Worm (Caenorhabditis elegans): ENCODE measurements around the gene gadr-4.

The gadr-4 gene

DNA sequence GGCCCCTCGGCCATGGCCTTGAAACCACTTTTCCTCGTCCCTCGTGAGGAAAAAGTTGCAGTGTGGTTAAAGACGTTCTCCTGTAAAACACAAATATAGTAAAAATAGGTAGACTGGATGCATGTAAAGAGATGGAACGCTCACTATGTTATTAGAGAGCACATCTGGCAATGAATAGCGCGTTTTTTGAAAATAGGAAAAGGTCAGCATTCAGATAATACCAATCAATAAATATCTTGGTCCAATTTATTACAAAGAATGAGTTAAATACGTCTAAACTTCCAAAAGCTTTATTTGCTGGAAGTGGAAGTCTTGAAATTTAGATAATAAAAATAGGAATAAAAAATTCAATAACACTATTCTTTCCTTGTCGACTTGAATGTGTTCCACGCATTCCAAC lies at the start of gene gadr-4:
Gene gadr-4 (minus strand): TSS at position 101 of the 400 bp plus-strand sequence.
- no peak for TF ChIP-seq scrt-1 (GFP tag; IDR thresholded peaks at IDR 0.05)
- no peak for TF ChIP-seq tbx-37 (GFP tag; conservative IDR thresholded peaks at IDR 0.05)
- TF ChIP-seq F13C5.2 (tag; optimal IDR thresholded peaks at IDR 0.05), result no peak
- TF ChIP-seq ceh-13 (GFP tag; optimal IDR thresholded peaks at IDR 0.05), result no peak
- TF ChIP-seq hnd-1 (tag; optimal IDR thresholded peaks at IDR 0.05), result no peak
- TF ChIP-seq hmg-4 (GFP tag; optimal IDR thresholded peaks at IDR 0.05), result no peak
- no peak for TF ChIP-seq aly-1 (tag; optimal IDR thresholded peaks at IDR 0.05)
- TF ChIP-seq ets-7 (tag; optimal IDR thresholded peaks at IDR 0.05), result no peak
- TF ChIP-seq flt-1 (GFP tag; IDR thresholded peaks at IDR 0.05), result no peak
- TF ChIP-seq B0310.2 (tag; optimal IDR thresholded peaks at IDR 0.05), result no peak
- no peak for TF ChIP-seq tbx-11 (GFP tag; IDR thresholded peaks at IDR 0.05)
- TF ChIP-seq ceh-36 (tag; optimal IDR thresholded peaks at IDR 0.05), result no peak

DNA sequence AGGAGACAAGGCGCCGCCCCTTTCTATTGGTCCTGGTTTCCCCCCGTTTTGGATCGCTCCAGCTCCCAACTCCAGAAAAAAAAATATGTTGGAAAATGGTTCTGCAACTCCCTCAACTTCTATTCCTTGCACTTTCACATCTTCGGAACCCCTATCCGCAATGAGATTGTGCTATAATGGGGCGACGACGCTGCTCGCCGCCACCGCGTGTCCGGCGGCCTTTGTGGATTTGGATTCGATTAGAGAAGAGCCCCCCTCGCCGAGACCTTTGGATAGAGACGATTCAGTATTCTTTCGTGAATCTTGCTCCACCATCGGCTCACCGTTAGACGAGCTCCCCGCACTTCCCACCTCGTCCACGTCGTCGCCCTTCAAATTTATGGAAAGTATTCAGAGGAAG lies 44.8 kb upstream of the gadr-4 start:
- TF ChIP-seq ceh-13 (GFP tag; optimal IDR thresholded peaks at IDR 0.05) (no peak), pes-1 (GFP tag; IDR thresholded peaks at IDR 0.05) (no peak), hnd-1 (tag; optimal IDR thresholded peaks at IDR 0.05) (no peak), B0310.2 (tag; optimal IDR thresholded peaks at IDR 0.05) (no peak), sea-1 (GFP tag; conservative IDR thresholded peaks at IDR 0.05) (no peak), tra-4 (tag; optimal IDR thresholded peaks at IDR 0.05) (no peak), tbx-11 (GFP tag; IDR thresholded peaks at IDR 0.05) (no peak), tbx-37 (GFP tag; conservative IDR thresholded peaks at IDR 0.05) (no peak), ceh-36 (tag; optimal IDR thresholded peaks at IDR 0.05) (no peak), scrt-1 (GFP tag; IDR thresholded peaks at IDR 0.05) (no peak), flt-1 (GFP tag; IDR thresholded peaks at IDR 0.05) (no peak), ama-1 (optimal IDR thresholded peaks at IDR 0.05) (no peak)

DNA sequence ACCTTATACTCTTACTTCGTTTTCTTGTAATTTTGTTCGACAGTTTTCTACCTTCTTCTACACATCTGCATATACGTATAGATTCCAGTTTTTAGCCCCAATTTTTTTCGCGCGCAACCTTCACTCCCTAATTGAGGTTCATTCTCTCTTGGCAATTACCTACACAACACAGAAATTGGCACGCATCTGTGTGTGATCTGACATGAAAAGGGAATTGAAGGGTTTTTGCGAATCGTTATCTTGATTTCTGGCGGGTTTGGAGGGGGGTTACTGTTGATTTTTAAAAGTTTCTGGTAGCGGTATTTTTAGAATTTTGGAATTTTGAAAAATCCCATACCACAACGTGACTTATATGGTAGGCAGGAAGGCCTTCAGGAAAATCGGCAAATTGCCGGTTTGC lies 40.3 kb upstream of the gadr-4 start:
- TF ChIP-seq B0310.2 (tag; optimal IDR thresholded peaks at IDR 0.05), result no peak
- TF ChIP-seq ceh-36 (tag; optimal IDR thresholded peaks at IDR 0.05), result no peak
- no peak for TF ChIP-seq F13C5.2 (tag; optimal IDR thresholded peaks at IDR 0.05)
- no peak for TF ChIP-seq pes-1 (GFP tag; IDR thresholded peaks at IDR 0.05)
- TF ChIP-seq scrt-1 (GFP tag; IDR thresholded peaks at IDR 0.05), result no peak
- TF ChIP-seq ama-1 (optimal IDR thresholded peaks at IDR 0.05), result no peak
- no peak for TF ChIP-seq ceh-13 (GFP tag; optimal IDR thresholded peaks at IDR 0.05)
- no peak for TF ChIP-seq tra-4 (tag; optimal IDR thresholded peaks at IDR 0.05)
- TF ChIP-seq tbx-37 (GFP tag; conservative IDR thresholded peaks at IDR 0.05), result no peak
- TF ChIP-seq hmbx-1 (tag; optimal IDR thresholded peaks at IDR 0.05), result no peak
- no peak for TF ChIP-seq flt-1 (GFP tag; IDR thresholded peaks at IDR 0.05)
- no peak for TF ChIP-seq aly-1 (tag; optimal IDR thresholded peaks at IDR 0.05)
- TF ChIP-seq sea-1 (GFP tag; conservative IDR thresholded peaks at IDR 0.05), result no peak
- no peak for TF ChIP-seq ets-7 (tag; optimal IDR thresholded peaks at IDR 0.05)
- no peak for TF ChIP-seq hmg-4 (GFP tag; optimal IDR thresholded peaks at IDR 0.05)
- TF ChIP-seq hnd-1 (tag; optimal IDR thresholded peaks at IDR 0.05), result no peak

DNA sequence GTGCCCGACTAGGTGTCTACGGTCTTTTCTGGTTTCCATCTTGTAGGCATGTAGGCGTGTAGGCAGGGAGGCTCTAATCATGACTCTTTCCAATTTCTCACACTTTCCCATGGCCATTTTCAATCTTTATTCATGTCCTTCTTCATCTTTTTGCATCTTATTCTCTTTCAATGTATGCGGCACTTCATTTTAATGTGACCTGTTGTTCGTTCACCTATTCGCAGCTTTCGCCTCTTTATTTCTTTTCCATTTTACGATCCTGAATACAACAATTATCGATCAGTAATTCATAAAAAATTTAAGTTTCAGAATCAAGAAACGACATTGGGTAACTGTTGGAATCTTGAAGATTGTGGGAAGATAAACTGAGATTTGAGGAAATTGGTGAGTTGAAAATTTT lies 38.1 kb upstream of the gadr-4 start, which contains the start of gene rhgf-2:
Gene rhgf-2 (plus strand): TSS at position 301 of the 400 bp plus-strand sequence.
- TF ChIP-seq ceh-36 (tag; optimal IDR thresholded peaks at IDR 0.05) (no peak), tra-4 (tag; optimal IDR thresholded peaks at IDR 0.05) (no peak), pes-1 (GFP tag; IDR thresholded peaks at IDR 0.05) (no peak), sea-1 (GFP tag; conservative IDR thresholded peaks at IDR 0.05) (no peak), aly-1 (tag; optimal IDR thresholded peaks at IDR 0.05) (no peak), tbx-37 (GFP tag; conservative IDR thresholded peaks at IDR 0.05) (no peak)

DNA sequence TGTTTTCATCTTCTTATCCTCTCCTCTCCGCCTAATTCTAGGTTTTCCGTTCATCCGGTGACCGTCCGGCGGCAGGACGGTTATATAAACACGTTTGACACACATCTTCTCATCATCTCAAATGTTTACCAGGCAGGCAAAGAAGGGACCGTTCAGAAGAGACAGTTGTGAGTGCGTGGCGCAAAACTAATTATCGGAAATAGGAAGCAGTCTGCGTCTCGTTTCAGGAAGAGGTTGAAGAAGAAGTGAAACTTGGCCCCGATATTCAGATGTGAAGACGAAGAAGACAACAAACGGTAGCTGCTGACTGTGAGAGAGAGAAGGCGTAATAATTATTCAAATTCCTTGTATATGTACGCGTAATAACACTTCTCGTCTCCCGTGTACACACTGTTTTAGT lies 36.4 kb upstream of the gadr-4 start:
- TF ChIP-seq ama-1 (optimal IDR thresholded peaks at IDR 0.05), result no peak
- no peak for TF ChIP-seq ets-7 (tag; optimal IDR thresholded peaks at IDR 0.05)
- TF ChIP-seq pes-1 (GFP tag; IDR thresholded peaks at IDR 0.05), result no peak
- TF ChIP-seq F13C5.2 (tag; optimal IDR thresholded peaks at IDR 0.05), result no peak
- no peak for TF ChIP-seq hmbx-1 (tag; optimal IDR thresholded peaks at IDR 0.05)
- no peak for TF ChIP-seq tra-4 (tag; optimal IDR thresholded peaks at IDR 0.05)
- no peak for TF ChIP-seq B0310.2 (tag; optimal IDR thresholded peaks at IDR 0.05)
- TF ChIP-seq ceh-36 (tag; optimal IDR thresholded peaks at IDR 0.05), result no peak

DNA sequence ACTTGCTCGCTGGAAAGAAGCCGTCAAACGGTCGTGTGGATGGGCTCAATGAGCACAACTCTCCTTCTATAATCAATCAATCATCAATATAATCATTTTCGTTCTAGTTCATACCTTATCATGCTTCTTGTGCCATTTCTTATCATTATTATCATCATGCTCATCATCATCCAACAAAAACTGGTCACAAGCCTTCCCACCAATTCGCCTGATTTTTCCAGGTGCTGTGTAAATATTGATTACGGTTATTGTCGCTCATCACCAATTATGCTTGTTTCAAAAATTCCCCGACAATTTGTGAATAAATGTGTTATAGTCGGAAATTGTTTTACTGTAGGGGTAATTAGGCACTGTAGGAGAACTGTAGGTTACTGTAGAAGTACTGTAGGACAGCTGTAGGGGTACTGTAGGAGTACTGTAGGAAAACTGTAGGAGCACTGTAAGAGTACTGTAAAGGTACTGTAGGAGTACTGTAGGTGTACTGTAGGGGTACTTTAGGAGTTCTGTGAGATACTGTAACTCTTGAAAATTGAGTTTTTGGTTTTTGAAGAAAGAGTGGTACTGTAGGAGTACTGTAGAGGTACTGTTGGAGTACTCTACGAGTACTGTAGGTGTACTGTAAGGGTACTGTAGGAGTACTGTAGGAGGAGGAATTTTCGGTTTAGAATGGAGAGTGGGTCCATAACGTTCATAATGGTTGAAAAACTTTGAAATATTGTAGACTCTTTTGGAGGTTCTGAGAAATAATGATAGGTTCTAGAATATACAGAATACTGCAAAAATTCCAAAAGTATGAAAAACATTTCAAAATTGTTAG lies 31.9 kb upstream of the gadr-4 start:
- TF ChIP-seq ceh-13 (GFP tag; optimal IDR thresholded peaks at IDR 0.05) (no peak), scrt-1 (GFP tag; IDR thresholded peaks at IDR 0.05) (no peak), tra-4 (tag; optimal IDR thresholded peaks at IDR 0.05) (no peak), hnd-1 (tag; optimal IDR thresholded peaks at IDR 0.05) (no peak), sea-1 (GFP tag; conservative IDR thresholded peaks at IDR 0.05) (0 out of 2 replicates have a peak, but pooled peaks have one; percentile 51), tbx-37 (GFP tag; conservative IDR thresholded peaks at IDR 0.05) (no peak), ama-1 (optimal IDR thresholded peaks at IDR 0.05) (no peak)

DNA sequence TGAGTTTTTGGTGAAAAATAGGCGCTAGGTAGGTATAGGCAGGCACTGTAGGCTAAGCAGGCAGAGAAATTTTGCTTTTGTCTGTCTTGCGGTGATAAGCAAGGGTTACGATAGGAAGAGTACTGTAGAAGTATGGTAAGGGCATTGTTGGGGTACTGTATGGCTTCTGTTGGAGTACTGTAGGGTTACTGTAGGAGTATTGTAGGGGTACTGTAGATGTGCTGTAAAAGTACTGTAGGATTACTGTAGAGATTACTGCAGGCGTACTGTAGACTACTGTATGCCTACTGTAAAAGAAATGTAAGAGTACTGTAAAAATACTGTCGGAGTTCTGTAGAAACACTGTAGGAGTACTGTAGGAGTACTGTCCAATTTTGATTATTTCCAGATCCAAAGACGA lies 30.1 kb upstream of the gadr-4 start:
- no peak for TF ChIP-seq F13C5.2 (tag; optimal IDR thresholded peaks at IDR 0.05)
- no peak for TF ChIP-seq ets-7 (tag; optimal IDR thresholded peaks at IDR 0.05)
- no peak for TF ChIP-seq flt-1 (GFP tag; IDR thresholded peaks at IDR 0.05)
- TF ChIP-seq hmg-4 (GFP tag; optimal IDR thresholded peaks at IDR 0.05), result no peak
- TF ChIP-seq tbx-11 (GFP tag; IDR thresholded peaks at IDR 0.05), result no peak
- no peak for TF ChIP-seq scrt-1 (GFP tag; IDR thresholded peaks at IDR 0.05)
- TF ChIP-seq hmbx-1 (tag; optimal IDR thresholded peaks at IDR 0.05), result no peak
- no peak for TF ChIP-seq sea-1 (GFP tag; conservative IDR thresholded peaks at IDR 0.05)
- no peak for TF ChIP-seq ceh-13 (GFP tag; optimal IDR thresholded peaks at IDR 0.05)
- TF ChIP-seq tbx-37 (GFP tag; conservative IDR thresholded peaks at IDR 0.05), result no peak
- TF ChIP-seq tra-4 (tag; optimal IDR thresholded peaks at IDR 0.05), result no peak
- no peak for TF ChIP-seq hnd-1 (tag; optimal IDR thresholded peaks at IDR 0.05)
- TF ChIP-seq aly-1 (tag; optimal IDR thresholded peaks at IDR 0.05), result no peak
- no peak for TF ChIP-seq ceh-36 (tag; optimal IDR thresholded peaks at IDR 0.05)
- TF ChIP-seq ama-1 (optimal IDR thresholded peaks at IDR 0.05), result no peak
- no peak for TF ChIP-seq B0310.2 (tag; optimal IDR thresholded peaks at IDR 0.05)
- no peak for TF ChIP-seq pes-1 (GFP tag; IDR thresholded peaks at IDR 0.05)
